Worm (Caenorhabditis elegans): Measurements from ENCODE around the gene C47E8.3.

C47E8.3 gene

DNA sequence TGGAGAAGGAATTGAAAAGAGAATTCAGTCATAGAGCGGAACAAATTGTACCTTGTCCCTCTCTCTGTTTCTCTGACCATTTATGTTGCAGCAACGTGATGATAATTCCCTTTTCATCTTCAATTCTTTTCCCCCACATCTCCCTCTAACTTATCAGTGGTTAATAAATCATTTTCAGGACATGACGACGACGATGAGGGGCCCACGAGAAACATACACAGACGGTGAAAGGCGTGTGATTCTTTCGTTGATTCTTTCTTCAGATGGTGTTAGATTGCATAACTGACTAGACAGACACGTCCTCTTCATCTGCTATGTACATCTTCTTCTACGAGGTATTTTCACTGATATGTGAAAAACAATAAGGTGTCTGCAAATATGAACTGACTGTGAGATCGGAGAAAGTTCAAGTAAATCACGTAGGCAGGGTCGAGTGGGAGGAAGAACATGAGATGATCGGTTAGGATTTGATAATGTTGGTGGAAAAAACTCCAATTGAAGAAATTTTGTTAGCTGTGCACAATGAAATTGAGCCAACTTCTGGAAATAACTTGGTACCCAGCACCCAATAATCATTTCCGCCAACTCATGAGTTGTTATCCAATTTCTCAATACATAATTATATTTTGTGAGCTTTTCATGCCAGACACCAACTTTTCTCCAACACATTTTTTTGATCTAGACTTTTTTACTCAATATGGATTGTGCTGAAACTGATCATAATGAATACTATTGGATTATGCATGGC lies 19.3 kb upstream of the C47E8.3 start, which contains the start of gene srh-17:
Gene srh-17 (plus strand): TSS at position 698 of the 748 bp plus-strand sequence.
- TF ChIP-seq unc-62 (GFP tag; optimal IDR thresholded peaks at IDR 0.05): no peak

ce11 chrV:14663006-14663405 lies 17.1 kb upstream of the C47E8.3 start, which contains the start of gene C47E8.9:
Gene C47E8.9, plus strand, starts transcription at chrV:14663306.
- no peak for TF ChIP-seq unc-62 (GFP tag; optimal IDR thresholded peaks at IDR 0.05)

- no peak for TF ChIP-seq unc-62 (GFP tag; optimal IDR thresholded peaks at IDR 0.05)
Observed at ce11 chrV:14665728-14666127, 14.4 kb upstream of the C47E8.3 start, which contains the start of gene C47E8.1. Gene C47E8.1, plus strand, starts transcription at chrV:14666028.

ce11 chrV:14678298-14678697 lies 1.8 kb upstream of the C47E8.3 start:
- no peak for TF ChIP-seq unc-62 (GFP tag; optimal IDR thresholded peaks at IDR 0.05)

ce11 chrV:14682870-14683269 lies 2.8 kb downstream of the C47E8.3 start:
- no peak for TF ChIP-seq unc-62 (GFP tag; optimal IDR thresholded peaks at IDR 0.05)

ce11 chrV:14683291-14683690 lies 3.2 kb downstream of the C47E8.3 start:
- TF ChIP-seq unc-62 (GFP tag; optimal IDR thresholded peaks at IDR 0.05): no peak

DNA sequence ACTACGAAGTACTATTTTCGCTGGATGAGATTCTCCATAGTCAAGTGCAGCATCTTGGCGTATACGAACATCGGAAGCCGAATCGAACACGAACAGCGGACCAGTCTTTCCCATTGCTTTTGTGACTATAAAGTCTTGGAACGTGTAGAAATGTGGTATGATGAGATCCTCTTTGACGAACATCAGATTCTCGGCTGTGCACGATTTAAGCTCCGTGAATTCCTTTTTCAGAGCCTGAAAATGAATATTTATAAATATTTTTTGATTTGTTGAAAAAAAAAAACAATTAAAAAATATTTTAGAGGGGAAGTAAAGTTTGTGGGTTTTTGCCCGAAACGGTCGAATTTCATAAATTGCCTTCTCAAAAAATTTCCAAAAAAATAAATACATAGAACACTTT lies 3.8 kb downstream of the C47E8.3 start:
- TF ChIP-seq unc-62 (GFP tag; optimal IDR thresholded peaks at IDR 0.05): no peak

DNA sequence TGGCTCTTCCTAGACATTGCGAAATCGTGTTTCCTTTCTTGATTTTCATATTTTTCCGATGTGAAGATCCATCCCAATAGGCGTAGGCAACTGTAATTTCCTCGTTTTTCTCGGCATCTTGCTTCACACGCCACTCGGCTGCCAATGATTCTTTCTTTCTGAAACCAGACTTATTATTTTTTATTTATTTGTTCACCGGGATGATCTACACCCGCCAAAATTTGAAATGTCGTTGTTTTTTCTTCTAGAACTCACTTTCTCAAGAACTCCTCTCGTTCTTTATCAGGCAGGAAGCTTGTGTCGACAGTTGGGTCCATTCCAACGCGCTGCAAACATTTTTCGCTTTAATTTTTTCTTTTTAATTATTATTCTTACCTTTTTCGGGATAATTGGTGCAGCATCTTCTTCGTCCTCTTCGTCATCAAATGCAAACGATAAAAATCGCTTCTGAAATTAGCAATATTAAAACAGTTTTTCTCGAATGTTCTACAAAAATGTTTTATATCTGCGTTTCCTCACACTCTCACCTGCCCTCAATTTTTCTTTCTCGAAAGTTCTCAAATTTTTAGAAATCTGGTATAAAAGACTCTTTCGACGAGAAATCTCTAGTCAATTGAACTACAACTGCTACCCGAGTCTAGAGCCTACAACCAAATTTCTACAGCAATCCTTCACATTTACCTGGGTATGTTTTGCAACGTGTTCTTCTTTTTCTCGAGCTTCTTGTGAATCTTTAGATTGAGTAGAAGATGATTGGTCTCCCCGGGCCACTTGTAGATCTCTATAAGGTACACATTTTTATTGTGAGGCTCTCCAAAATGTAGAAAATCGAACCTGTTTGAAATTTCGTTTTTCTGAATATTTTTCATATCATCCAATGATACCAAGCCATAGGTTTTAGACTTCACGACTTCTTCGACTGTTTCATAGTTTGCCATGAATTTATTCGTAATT lies 4.5 kb downstream of the C47E8.3 start, which contains the start of gene hsp-90:
Gene hsp-90 (plus strand): TSS at position 560 of the 954 bp plus-strand sequence.
- no peak for TF ChIP-seq unc-62 (GFP tag; optimal IDR thresholded peaks at IDR 0.05)

ce11 chrV:14685435-14686058 lies 5.4 kb downstream of the C47E8.3 start, which contains the start of gene C47E8.4:
Gene C47E8.4, minus strand, starts transcription at chrV:14685485.
- TF ChIP-seq unc-62 (GFP tag; optimal IDR thresholded peaks at IDR 0.05): no peak

DNA sequence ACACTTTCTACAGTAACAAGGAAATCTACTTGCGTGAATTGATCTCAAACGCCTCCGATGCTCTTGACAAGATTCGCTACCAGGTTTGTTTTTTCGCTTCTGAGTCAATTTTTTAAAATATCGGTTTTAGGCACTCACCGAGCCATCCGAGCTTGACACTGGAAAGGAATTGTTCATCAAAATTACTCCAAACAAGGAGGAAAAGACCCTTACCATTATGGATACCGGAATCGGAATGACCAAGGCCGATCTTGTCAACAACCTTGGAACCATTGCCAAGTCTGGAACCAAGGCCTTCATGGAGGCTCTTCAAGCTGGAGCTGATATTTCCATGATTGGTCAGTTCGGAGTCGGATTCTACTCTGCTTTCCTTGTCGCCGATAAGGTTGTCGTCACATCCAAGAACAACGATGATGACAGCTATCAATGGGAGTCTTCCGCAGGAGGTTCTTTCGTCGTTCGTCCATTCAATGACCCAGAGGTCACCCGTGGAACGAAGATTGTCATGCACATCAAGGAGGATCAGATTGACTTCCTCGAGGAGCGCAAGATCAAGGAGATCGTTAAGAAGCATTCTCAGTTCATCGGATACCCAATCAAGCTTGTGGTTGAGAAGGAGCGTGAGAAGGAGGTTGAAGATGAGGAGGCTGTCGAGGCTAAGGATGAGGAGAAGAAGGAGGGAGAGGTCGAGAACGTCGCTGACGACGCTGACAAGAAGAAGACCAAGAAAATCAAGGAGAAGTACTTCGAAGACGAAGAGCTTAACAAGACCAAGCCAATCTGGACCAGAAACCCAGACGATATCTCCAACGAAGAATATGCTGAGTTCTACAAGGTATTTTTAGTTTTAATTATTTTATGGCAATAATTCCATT lies 6.4 kb downstream of the C47E8.3 start:
- TF ChIP-seq unc-62 (GFP tag; optimal IDR thresholded peaks at IDR 0.05): no peak

ce11 chrV:14687106-14687964 lies 7.2 kb downstream of the C47E8.3 start:
- TF ChIP-seq unc-62 (GFP tag; optimal IDR thresholded peaks at IDR 0.05): no peak

- TF ChIP-seq unc-62 (GFP tag; optimal IDR thresholded peaks at IDR 0.05): no peak
Observed at ce11 chrV:14688097-14688912, 8.2 kb downstream of the C47E8.3 start, which contains the start of gene C47E8.11. Gene C47E8.11, plus strand, starts transcription at chrV:14688616.

Data from whole organism, dauer.